Worm (Caenorhabditis elegans) whole organism, mixed stage, embryonic: ENCODE results near the gene ZK666.11.

Experiments
- ces-1 ChIP-seq: fragments of 150-350 bp; optimal IDR thresholded peaks from 2 replicates; lab custom pipeline; 2014; ENCODE audit warnings: missing biosample characterization, missing genetic modification reagents, missing genetic modification characterization
- mls-2 ChIP-seq: sonication (generic microtip); optimal IDR thresholded peaks from 2 replicates; lab custom pipeline; 2016; ENCODE audit warnings: mild to moderate bottlenecking, missing genetic modification characterization, moderate library complexity, missing compliant biosample characterization
- pha-4 ChIP-seq: fragments of 150-350 bp; optimal IDR thresholded peaks from 2 replicates; lab custom pipeline; 2018; ENCODE audit warnings: missing biosample characterization, missing genetic modification reagents, missing genetic modification characterization
- ztf-11 ChIP-seq: fragments of 150-350 bp; optimal IDR thresholded peaks from 2 replicates; lab custom pipeline; 2014; ENCODE audit warnings: missing biosample characterization, missing genetic modification characterization

DNA sequence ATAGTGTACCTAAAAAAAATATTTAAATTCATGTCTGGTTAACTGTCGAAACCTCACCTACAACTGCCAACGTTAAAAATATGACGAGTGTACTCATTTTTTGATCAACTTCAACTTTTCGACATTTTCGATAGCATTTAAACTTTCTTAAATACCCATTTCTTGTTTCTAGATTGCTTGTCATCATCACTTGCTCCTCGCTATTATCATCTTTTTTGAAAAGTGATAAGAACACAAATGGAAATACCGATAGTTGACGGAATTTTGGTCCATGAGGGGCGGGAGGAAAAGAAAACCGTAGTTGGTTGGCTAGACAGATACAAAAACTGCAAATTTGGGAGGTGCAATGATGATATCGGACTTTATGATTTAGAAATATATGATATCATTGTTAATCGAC is 12.2 kb upstream of the ZK666.11 start, which contains the start of gene clec-143:
- no peak for TF ChIP-seq ztf-11 (tag; lab: Kevin White, UChicago)
- TF ChIP-seq pha-4 (tag; lab: Kevin White, UChicago), result no peak
- TF ChIP-seq mls-2 (tag; lab: Kevin White, UChicago), result no peak
- TF ChIP-seq ces-1 (GFP tag; lab: Kevin White, UChicago), result no peak
